Worm (Caenorhabditis elegans) whole organism, L3 larva: ENCODE measurements around the gene C26D10.3.

Experiments
- egl-27 ChIP-seq: sonication (generic microtip); optimal IDR thresholded peaks from 4 replicates; lab custom pipeline; 2017; ENCODE audit warnings: missing biosample characterization, missing genetic modification reagents, missing genetic modification characterization
- fos-1 ChIP-seq: fragments of 150-350 bp; optimal IDR thresholded peaks from 2 replicates; lab custom pipeline; 2014; ENCODE audit warnings: missing biosample characterization, missing genetic modification characterization
- mdl-1 ChIP-seq: fragments of 150-350 bp; optimal IDR thresholded peaks from 2 replicates; lab custom pipeline; 2014; ENCODE audit warnings: missing biosample characterization, missing genetic modification characterization
- nhr-11 ChIP-seq: fragments of 150-350 bp; optimal IDR thresholded peaks from 2 replicates; lab custom pipeline; 2014; ENCODE audit warnings: missing biosample characterization, missing genetic modification characterization
- pqm-1 ChIP-seq: fragments of 150-350 bp; optimal IDR thresholded peaks from 2 replicates; lab custom pipeline; 2017; ENCODE audit warnings: missing biosample characterization, missing genetic modification characterization, inconsistent platforms
- unc-39 ChIP-seq: sonication (generic microtip); optimal IDR thresholded peaks from 4 replicates; lab custom pipeline; 2017; ENCODE audit warnings: missing biosample characterization, missing genetic modification characterization
- zag-1 ChIP-seq: fragments of 150-350 bp; optimal IDR thresholded peaks from 2 replicates; lab custom pipeline; 2014; ENCODE audit warnings: missing biosample characterization, missing genetic modification characterization

- no peak for TF ChIP-seq pqm-1 (tag; lab: Kevin White, UChicago)
- TF ChIP-seq mdl-1 (tag; lab: Kevin White, UChicago) = no peak
- TF ChIP-seq zag-1 (tag; lab: Kevin White, UChicago) = no peak
- TF ChIP-seq fos-1 (tag; lab: Kevin White, UChicago) = no peak
- no peak for TF ChIP-seq egl-27 (tag; lab: Kevin White, UChicago)
- TF ChIP-seq unc-39 (tag; lab: Kevin White, UChicago) = no peak
- no peak for TF ChIP-seq nhr-11 (tag; lab: Kevin White, UChicago)
Observed at ce11 chrII:8360453-8360852, 35.3 kb downstream of the C26D10.3 start, which contains the start of gene M195.2.
